Fruit fly (Drosophila melanogaster) whole organism, embryonic: ENCODE data around the gene Sps2.

ENCODE experiments used
- Adf1 ChIP-seq: fragments of 200-800 bp; sonication (Bioruptor generic); IDR thresholded peaks from 2 replicates; pipeline ENCODE4 v1.3.6; 2022; ENCODE audit warnings: missing biosample characterization, missing genetic modification characterization
- Antp ChIP-seq: fragments of 200-800 bp; sonication (Bioruptor generic); optimal IDR thresholded peaks from 3 replicates; lab custom pipeline; 2016; ENCODE audit warnings: missing biosample characterization, missing genetic modification characterization
- Bgb ChIP-seq: fragments of 200-800 bp; sonication (Bioruptor generic); IDR thresholded peaks from 2 replicates; pipeline ENCODE4 v1.3.6; 2022; ENCODE audit warnings: missing biosample characterization, missing genetic modification characterization; ENCODE audit not compliant: partially characterized antibody
- CG12236 ChIP-seq: fragments of 200-800 bp; sonication (Bioruptor generic); optimal IDR thresholded peaks from 2 replicates; lab custom pipeline; 2016; ENCODE audit warnings: missing biosample characterization, missing genetic modification characterization
- CG15514 ChIP-seq: fragments of 200-800 bp; sonication (Bioruptor generic); optimal IDR thresholded peaks from 3 replicates; lab custom pipeline; 2017; ENCODE audit warnings: missing biosample characterization, missing genetic modification characterization, mild to moderate bottlenecking, moderate library complexity, missing genetic modification reagents
- CG16813 ChIP-seq: fragments of 200-800 bp; sonication (Bioruptor generic); IDR thresholded peaks from 3 replicates; pipeline ENCODE4 v1.3.6; 2022; ENCODE audit warnings: missing biosample characterization, missing genetic modification characterization; ENCODE audit not compliant: partially characterized antibody
- CG17328 ChIP-seq: fragments of 200-800 bp; sonication (Bioruptor generic); IDR thresholded peaks from 2 replicates; pipeline ENCODE4 v1.3.6; 2022; ENCODE audit warnings: missing biosample characterization, missing genetic modification characterization
- CG17612 ChIP-seq: fragments of 200-800 bp; sonication (Bioruptor generic); IDR thresholded peaks from 2 replicates; pipeline ENCODE4 v1.3.6; 2022; ENCODE audit warnings: missing biosample characterization, missing genetic modification characterization
- CG18476 ChIP-seq: fragments of 200-800 bp; sonication (Bioruptor generic); optimal IDR thresholded peaks from 2 replicates; lab custom pipeline; 2016; ENCODE audit warnings: missing biosample characterization, mild to moderate bottlenecking, missing genetic modification characterization
- CG18619 ChIP-seq: fragments of 200-800 bp; sonication (Bioruptor generic); optimal IDR thresholded peaks from 3 replicates; lab custom pipeline; 2017; ENCODE audit warnings: missing biosample characterization, mild to moderate bottlenecking, missing genetic modification characterization
- CG18764 ChIP-seq: fragments of 200-800 bp; sonication (Bioruptor generic); optimal IDR thresholded peaks from 3 replicates; lab custom pipeline; 2016; ENCODE audit warnings: missing biosample characterization, missing genetic modification characterization
- CG4282 ChIP-seq: fragments of 200-800 bp; sonication (Bioruptor generic); optimal IDR thresholded peaks from 2 replicates; lab custom pipeline; 2016; ENCODE audit warnings: missing biosample characterization, missing genetic modification characterization
- CG4404 ChIP-seq: fragments of 200-800 bp; sonication (Bioruptor generic); IDR thresholded peaks from 2 replicates; pipeline ENCODE4 v1.3.6; 2022; ENCODE audit warnings: missing biosample characterization, missing genetic modification characterization
- CG7556 ChIP-seq: fragments of 200-800 bp; sonication (Bioruptor generic); optimal IDR thresholded peaks from 2 replicates; lab custom pipeline; 2017; ENCODE audit warnings: missing biosample characterization, mild to moderate bottlenecking, missing genetic modification characterization
- CG8765 ChIP-seq: fragments of 200-800 bp; sonication (Bioruptor generic); IDR thresholded peaks from 2 replicates; pipeline ENCODE4 v1.3.6; 2022; ENCODE audit warnings: missing biosample characterization, missing genetic modification characterization
- CG9437 ChIP-seq: fragments of 200-800 bp; sonication (Bioruptor generic); optimal IDR thresholded peaks from 2 replicates; lab custom pipeline; 2018; ENCODE audit warnings: missing biosample characterization, mild to moderate bottlenecking, missing genetic modification characterization
- CG9817 ChIP-seq: fragments of 200-800 bp; sonication (Bioruptor generic); optimal IDR thresholded peaks from 2 replicates; lab custom pipeline; 2018; ENCODE audit warnings: missing biosample characterization, mild to moderate bottlenecking, missing genetic modification characterization, moderate library complexity
- Camta ChIP-seq: fragments of 200-800 bp; sonication (Bioruptor generic); optimal IDR thresholded peaks from 2 replicates; lab custom pipeline; 2016; ENCODE audit warnings: missing biosample characterization, missing genetic modification characterization
- Dad ChIP-seq: fragments of 200-800 bp; sonication (Bioruptor generic); optimal IDR thresholded peaks from 3 replicates; lab custom pipeline; 2016; ENCODE audit warnings: missing biosample characterization, missing genetic modification characterization
- Dek ChIP-seq: fragments of 200-800 bp; sonication (Bioruptor generic); optimal IDR thresholded peaks from 3 replicates; lab custom pipeline; 2019; ENCODE audit warnings: missing biosample characterization, mild to moderate bottlenecking, missing genetic modification characterization, moderate library complexity
- Dip2 ChIP-seq: fragments of 200-800 bp; sonication (Bioruptor generic); IDR thresholded peaks from 2 replicates; pipeline ENCODE4 v1.3.6; 2022; ENCODE audit warnings: missing biosample characterization, missing genetic modification characterization
- Dp ChIP-seq: fragments of 200-800 bp; sonication (Bioruptor generic); optimal IDR thresholded peaks from 2 replicates; lab custom pipeline; 2018; ENCODE audit warnings: missing biosample characterization, mild to moderate bottlenecking, missing genetic modification characterization, moderate library complexity
- Dref ChIP-seq: fragments of 200-800 bp; sonication (Bioruptor generic); IDR thresholded peaks from 2 replicates; pipeline ENCODE4 v1.3.6; 2022; ENCODE audit warnings: missing biosample characterization, missing genetic modification characterization
- ERR ChIP-seq: fragments of 200-800 bp; sonication (Bioruptor generic); optimal IDR thresholded peaks from 2 replicates; lab custom pipeline; 2016; ENCODE audit warnings: missing biosample characterization, missing genetic modification characterization
- Med ChIP-seq: fragments of 200-800 bp; sonication (Bioruptor generic); peaks from one replicate; lab custom pipeline; 2016; ENCODE audit warnings: missing biosample characterization, missing genetic modification characterization, mild to moderate bottlenecking, inconsistent platforms, moderate library complexity
- Nf-YA ChIP-seq: fragments of 200-800 bp; sonication (Bioruptor generic); IDR thresholded peaks from 2 replicates; pipeline ENCODE4 v1.3.6; 2022; ENCODE audit warnings: missing biosample characterization, missing genetic modification characterization
- Optix ChIP-seq: fragments of 200-800 bp; sonication (Bioruptor generic); IDR thresholded peaks from 3 replicates; pipeline ENCODE4 v1.3.6; 2022; ENCODE audit warnings: missing biosample characterization, missing genetic modification characterization
- Scr ChIP-seq: fragments of 200-800 bp; sonication (Bioruptor generic); IDR thresholded peaks from 2 replicates; pipeline ENCODE4 v1.3.6; 2022; ENCODE audit warnings: missing biosample characterization, missing genetic modification characterization; ENCODE audit not compliant: partially characterized antibody
- Sin3A ChIP-seq: fragments of >200 bp; optimal IDR thresholded peaks from 2 replicates; lab custom pipeline; 2018
- Sry-δ ChIP-seq: fragments of 200-800 bp; sonication (Bioruptor generic); optimal IDR thresholded peaks from 2 replicates; lab custom pipeline; 2016; ENCODE audit warnings: missing biosample characterization, missing genetic modification characterization
- al ChIP-seq: fragments of 200-800 bp; sonication (Bioruptor generic); IDR thresholded peaks from 2 replicates; pipeline ENCODE4 v1.3.6; 2022; ENCODE audit warnings: missing biosample characterization, missing genetic modification characterization
- ap ChIP-seq: fragments of 200-800 bp; sonication (Bioruptor generic); IDR thresholded peaks from 2 replicates; pipeline ENCODE4 v1.3.6; 2022; ENCODE audit warnings: missing biosample characterization, missing genetic modification characterization
- bbx ChIP-seq: fragments of 200-800 bp; sonication (Bioruptor generic); IDR thresholded peaks from 2 replicates; pipeline ENCODE4 v1.3.6; 2022; ENCODE audit warnings: missing biosample characterization, missing genetic modification characterization; ENCODE audit not compliant: partially characterized antibody
- bcd ChIP-seq: fragments of 200-800 bp; sonication (Bioruptor generic); optimal IDR thresholded peaks from 2 replicates; lab custom pipeline; 2017; ENCODE audit warnings: missing biosample characterization, mild to moderate bottlenecking, missing genetic modification characterization
- cato ChIP-seq: fragments of 200-800 bp; sonication (Bioruptor generic); optimal IDR thresholded peaks from 2 replicates; lab custom pipeline; 2016; ENCODE audit warnings: missing biosample characterization, missing genetic modification characterization, borderline replicate concordance
- cg ChIP-seq: fragments of 200-800 bp; sonication (Bioruptor generic); optimal IDR thresholded peaks from 3 replicates; lab custom pipeline; 2019; ENCODE audit warnings: missing biosample characterization, mild to moderate bottlenecking, missing genetic modification characterization, moderate library complexity
- chif ChIP-seq, 2 experiments: fragments of 200-800 bp; sonication (Bioruptor generic); optimal IDR thresholded peaks; 3 replicates each; lab custom pipeline; 2016; ENCODE audit warnings: missing biosample characterization in 2 of 2, missing genetic modification characterization in 2 of 2
- dm ChIP-seq: fragments of 200-800 bp; sonication (Bioruptor generic); optimal IDR thresholded peaks from 3 replicates; lab custom pipeline; 2016; ENCODE audit warnings: missing biosample characterization, missing genetic modification characterization
- gce ChIP-seq: fragments of 200-800 bp; sonication (Bioruptor generic); IDR thresholded peaks from 3 replicates; pipeline ENCODE4 v1.3.6; 2022; ENCODE audit warnings: missing biosample characterization, missing genetic modification characterization
- gro ChIP-seq: fragments of 200-800 bp; sonication (Bioruptor generic); optimal IDR thresholded peaks from 2 replicates; lab custom pipeline; 2016; ENCODE audit warnings: missing biosample characterization, missing genetic modification characterization
- jing ChIP-seq: fragments of 200-800 bp; sonication (Bioruptor generic); optimal IDR thresholded peaks from 2 replicates; lab custom pipeline; 2018; ENCODE audit warnings: missing biosample characterization, mild to moderate bottlenecking, missing genetic modification characterization
- kah ChIP-seq: fragments of 200-800 bp; sonication (Bioruptor generic); optimal IDR thresholded peaks from 2 replicates; lab custom pipeline; 2018; ENCODE audit warnings: missing biosample characterization, mild to moderate bottlenecking, missing genetic modification characterization
- kay ChIP-seq: fragments of 200-800 bp; sonication (Bioruptor generic); optimal IDR thresholded peaks from 2 replicates; lab custom pipeline; 2016; ENCODE audit warnings: missing biosample characterization, missing genetic modification characterization
- klu ChIP-seq: fragments of 200-800 bp; sonication (Bioruptor generic); IDR thresholded peaks from 2 replicates; pipeline ENCODE4 v1.3.6; 2022; ENCODE audit warnings: missing biosample characterization, missing genetic modification characterization
- nau ChIP-seq: fragments of 200-800 bp; sonication (Bioruptor generic); optimal IDR thresholded peaks from 3 replicates; lab custom pipeline; 2017; ENCODE audit warnings: missing biosample characterization, mild to moderate bottlenecking, missing genetic modification characterization, missing genetic modification reagents
- p53 ChIP-seq: fragments of 200-800 bp; sonication (Bioruptor generic); optimal IDR thresholded peaks from 2 replicates; lab custom pipeline; 2016; ENCODE audit warnings: missing biosample characterization, missing genetic modification characterization
- pros ChIP-seq: fragments of 200-800 bp; sonication (Bioruptor generic); optimal IDR thresholded peaks from 3 replicates; lab custom pipeline; 2019; ENCODE audit warnings: missing biosample characterization, mild to moderate bottlenecking, missing genetic modification characterization, moderate library complexity
- sens-2 ChIP-seq: fragments of 200-800 bp; sonication (Bioruptor generic); IDR thresholded peaks from 2 replicates; pipeline ENCODE4 v1.3.6; 2022; ENCODE audit warnings: missing biosample characterization, missing genetic modification characterization
- sug ChIP-seq: fragments of 200-800 bp; optimal IDR thresholded peaks from 2 replicates; lab custom pipeline; 2019; ENCODE audit warnings: missing biosample characterization, mild to moderate bottlenecking, missing genetic modification characterization, moderate library complexity
- tll ChIP-seq, 2 experiments: fragments of 200-800 bp in 1 of 2; fragments of >200 bp in 1 of 2; sonication (Bioruptor generic) in 1 of 2; optimal IDR thresholded peaks; 2 replicates each; lab custom pipeline; 2017 to 2019; ENCODE audit warnings: missing biosample characterization in 2 of 2, missing genetic modification characterization in 2 of 2, mild to moderate bottlenecking in 1 of 2, moderate library complexity in 1 of 2
- wek ChIP-seq: fragments of 200-800 bp; sonication (Bioruptor generic); optimal IDR thresholded peaks from 3 replicates; lab custom pipeline; 2018; ENCODE audit warnings: missing biosample characterization, mild to moderate bottlenecking, missing genetic modification characterization, moderate library complexity

The Sps2 gene

DNA sequence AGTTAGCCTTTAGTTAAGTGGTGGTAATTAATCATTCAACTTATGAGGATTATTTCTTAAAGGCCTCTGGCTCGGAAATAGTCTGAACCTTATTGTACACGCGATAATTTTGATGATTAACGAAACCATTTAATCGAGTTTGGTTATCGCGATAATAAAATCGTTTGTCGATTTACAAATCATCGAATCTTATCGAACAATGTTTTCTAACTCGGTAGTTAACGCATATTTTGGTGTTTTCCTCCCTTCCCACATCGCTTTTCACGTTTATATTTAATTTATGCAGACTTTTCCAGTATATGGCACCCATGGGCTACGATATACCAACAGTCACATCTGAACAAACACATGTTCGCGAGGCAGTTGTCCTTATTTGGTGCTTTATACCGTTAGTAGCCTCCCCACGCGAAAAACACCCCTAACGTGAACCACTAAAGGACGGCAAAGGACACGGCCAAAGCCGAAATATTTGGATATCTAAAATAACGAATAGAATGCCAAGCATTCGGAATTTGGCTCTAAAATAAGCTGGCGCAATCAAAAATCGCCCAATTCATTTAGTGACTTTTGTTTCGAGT is 1.7 kb downstream of the Sps2 start, which contains the start of gene Frmd5 (continued):
- TF ChIP-seq sug (tag; lab: Kevin White, UChicago) (no peak), CG8765 (GFP tag; lab: Robert Waterston, UW) (no peak), al (no peak), cg (GFP tag; lab: Kevin White, UChicago) (no peak), Dp (no peak), p53 (GFP tag; lab: Kevin White, UChicago) (no peak), Antp (no peak), CG7556 (GFP tag; lab: Kevin White, UChicago) (no peak), wek (peak; percentile 91), kah (GFP tag; lab: Kevin White, UChicago) (no peak), Dad (GFP tag; lab: Kevin White, UChicago) (no peak), Med (GFP tag; lab: Kevin White, UChicago) (peak; percentile 23), CG9817 (tag; lab: Kevin White, UChicago) (no peak), CG17612 (no peak), gce (GFP tag; lab: Robert Waterston, UW) (no peak), Scr (GFP tag; lab: Robert Waterston, UW) (peak; percentile 54), Sin3A (lab: Kevin White, UChicago) (no peak), Dek (tag; lab: Kevin White, UChicago) (no peak), Adf1 (GFP tag; lab: Robert Waterston, UW) (no peak), CG16813 (peak; percentile 63; the same call in 1 of the 3 replicates), cato (no peak), chif (GFP tag; optimal IDR thresholded peaks at IDR 0.05; lab: Kevin White, UChicago) (no peak), gro (GFP tag; lab: Kevin White, UChicago) (no peak), CG4404 (GFP tag; lab: Robert Waterston, UW) (no peak), ap (GFP tag; lab: Robert Waterston, UW) (no peak), bbx (GFP tag; lab: Robert Waterston, UW) (peak; percentile 37; the same call in 1 of the 2 replicates), CG18764 (GFP tag; lab: Kevin White, UChicago) (no peak), jing (no peak), nau (GFP tag; lab: Kevin White, UChicago) (no peak), klu (no peak), kay (no peak), CG12236 (GFP tag; lab: Kevin White, UChicago) (no peak), CG9437 (no peak), Dip2 (GFP tag; lab: Robert Waterston, UW) (no peak), Sry-δ (GFP tag; lab: Kevin White, UChicago) (no peak), CG18476 (GFP tag; lab: Kevin White, UChicago) (no peak), CG15514 (GFP tag; lab: Kevin White, UChicago) (peak; percentile 74), pros (GFP tag; lab: Kevin White, UChicago) (no peak), bcd (GFP tag; lab: Kevin White, UChicago) (no peak), sens-2 (no peak), Dref (GFP tag; lab: Robert Waterston, UW) (peak; percentile 34), Bgb (GFP tag; lab: Robert Waterston, UW) (0 out of 2 replicates have a peak, but pooled peaks have one; percentile 7), Camta (no peak), CG17328 (no peak), Optix (GFP tag; lab: Robert Waterston, UW) (no peak), dm (GFP tag; lab: Kevin White, UChicago) (no peak), ERR (GFP tag; lab: Kevin White, UChicago) (no peak), CG4282 (no peak), CG18619 (no peak), tll (GFP tag; optimal IDR thresholded peaks at IDR 0.05; lab: Kevin White, UChicago) (no peak), Nf-YA (no peak)
